Fruit fly (Drosophila melanogaster) whole organism, embryonic: ENCODE results near the gene CG13613.

ENCODE experiments used
- Atf3 ChIP-seq: fragments of 200-800 bp; sonication (Bioruptor generic); optimal IDR thresholded peaks from 3 replicates; lab custom pipeline; 2016; ENCODE audit warnings: missing biosample characterization, missing genetic modification characterization
- BEAF-32 ChIP-seq: fragments of 200-800 bp; sonication (Bioruptor generic); optimal IDR thresholded peaks from 3 replicates; lab custom pipeline; 2017; ENCODE audit warnings: missing biosample characterization, missing genetic modification characterization, mild to moderate bottlenecking, moderate library complexity, missing genetic modification reagents
- Bdp1 ChIP-seq: fragments of 200-800 bp; sonication (Bioruptor generic); optimal IDR thresholded peaks from 3 replicates; lab custom pipeline; 2016; ENCODE audit warnings: missing biosample characterization, missing genetic modification characterization
- Bteb2 ChIP-seq: fragments of 200-800 bp; sonication (Bioruptor generic); optimal IDR thresholded peaks from 2 replicates; lab custom pipeline; 2016; ENCODE audit warnings: missing biosample characterization, missing genetic modification characterization
- CG10274 ChIP-seq: fragments of 200-800 bp; sonication (Bioruptor generic); optimal IDR thresholded peaks from 3 replicates; lab custom pipeline; 2017; ENCODE audit warnings: missing biosample characterization, mild to moderate bottlenecking, missing genetic modification characterization
- CG10565 ChIP-seq: fragments of 200-800 bp; sonication (Bioruptor generic); optimal IDR thresholded peaks from 3 replicates; lab custom pipeline; 2016; ENCODE audit warnings: missing biosample characterization, mild to moderate bottlenecking, missing genetic modification characterization
- CG12391 ChIP-seq: fragments of 200-800 bp; sonication (Bioruptor generic); optimal IDR thresholded peaks from 3 replicates; lab custom pipeline; 2018; ENCODE audit warnings: missing biosample characterization, mild to moderate bottlenecking, missing genetic modification characterization, moderate library complexity
- CG12659 ChIP-seq: fragments of 200-800 bp; sonication (Bioruptor generic); optimal IDR thresholded peaks from 3 replicates; lab custom pipeline; 2017; ENCODE audit warnings: mild to moderate bottlenecking, missing biosample characterization, missing genetic modification reagents, missing genetic modification characterization
- CG13624 ChIP-seq: fragments of 200-800 bp; sonication (Bioruptor generic); optimal IDR thresholded peaks from 2 replicates; lab custom pipeline; 2016; ENCODE audit warnings: missing biosample characterization, missing genetic modification characterization
- CG16779 ChIP-seq: fragments of 200-800 bp; sonication (Bioruptor generic); IDR thresholded peaks from 2 replicates; pipeline ENCODE4 v1.3.6; 2022; ENCODE audit warnings: missing biosample characterization, missing genetic modification characterization
- CG1832 ChIP-seq: fragments of 200-800 bp; sonication (Bioruptor generic); optimal IDR thresholded peaks from 2 replicates; lab custom pipeline; 2017; ENCODE audit warnings: missing biosample characterization, mild to moderate bottlenecking, missing genetic modification characterization, inconsistent platforms
- CG18764 ChIP-seq: fragments of 200-800 bp; sonication (Bioruptor generic); optimal IDR thresholded peaks from 3 replicates; lab custom pipeline; 2016; ENCODE audit warnings: missing biosample characterization, missing genetic modification characterization
- CG30020 ChIP-seq: fragments of 200-800 bp; optimal IDR thresholded peaks from 2 replicates; lab custom pipeline; 2019; ENCODE audit warnings: missing biosample characterization, mild to moderate bottlenecking, missing genetic modification characterization, moderate library complexity
- CG7786 ChIP-seq: fragments of 200-800 bp; sonication (Bioruptor generic); optimal IDR thresholded peaks from 2 replicates; lab custom pipeline; 2016; ENCODE audit warnings: missing biosample characterization, missing genetic modification characterization
- CoRest ChIP-seq: fragments of 200-800 bp; sonication (Bioruptor generic); optimal IDR thresholded peaks from 3 replicates; lab custom pipeline; 2018; ENCODE audit warnings: missing biosample characterization, mild to moderate bottlenecking, missing genetic modification characterization, moderate library complexity
- Dfd ChIP-seq, 2 experiments: fragments of >200 bp; optimal IDR thresholded peaks; 2 replicates each; lab custom pipeline; 2017; ENCODE audit warnings: missing biosample characterization in 2 of 2, missing genetic modification characterization in 2 of 2
- Dip2 ChIP-seq: fragments of 200-800 bp; sonication (Bioruptor generic); IDR thresholded peaks from 2 replicates; pipeline ENCODE4 v1.3.6; 2022; ENCODE audit warnings: missing biosample characterization, missing genetic modification characterization
- Eip74EF ChIP-seq, 2 experiments: fragments of 200-800 bp in 1 of 2; fragments of >200 bp in 1 of 2; sonication (Bioruptor generic) in 1 of 2; optimal IDR thresholded peaks; 2 replicates each; lab custom pipeline; 2017 to 2019; ENCODE audit warnings: missing biosample characterization in 2 of 2, missing genetic modification characterization in 2 of 2, mild to moderate bottlenecking in 1 of 2, moderate library complexity in 1 of 2
- Ets97D ChIP-seq: fragments of 200-800 bp; sonication (Bioruptor generic); optimal IDR thresholded peaks from 3 replicates; lab custom pipeline; 2016; ENCODE audit warnings: missing biosample characterization, missing genetic modification characterization
- HLH54F ChIP-seq: fragments of 200-800 bp; sonication (Bioruptor generic); optimal IDR thresholded peaks from 3 replicates; lab custom pipeline; 2016; ENCODE audit warnings: missing biosample characterization, missing genetic modification characterization
- Hey ChIP-seq: fragments of 200-800 bp; sonication (Bioruptor generic); optimal IDR thresholded peaks from 3 replicates; lab custom pipeline; 2018; ENCODE audit warnings: missing biosample characterization, mild to moderate bottlenecking, missing genetic modification characterization
- Jarid2 ChIP-seq: fragments of 200-800 bp; sonication (Bioruptor generic); optimal IDR thresholded peaks from 3 replicates; lab custom pipeline; 2017; ENCODE audit warnings: mild to moderate bottlenecking, missing biosample characterization, missing genetic modification reagents, missing genetic modification characterization
- MESR4 ChIP-seq: fragments of 200-800 bp; sonication (Bioruptor generic); optimal IDR thresholded peaks from 2 replicates; lab custom pipeline; 2018; ENCODE audit warnings: missing biosample characterization, mild to moderate bottlenecking, missing genetic modification characterization, moderate library complexity
- Optix ChIP-seq: fragments of 200-800 bp; sonication (Bioruptor generic); IDR thresholded peaks from 3 replicates; pipeline ENCODE4 v1.3.6; 2022; ENCODE audit warnings: missing biosample characterization, missing genetic modification characterization
- aop ChIP-seq: fragments of 200-800 bp; sonication (Bioruptor generic); IDR thresholded peaks from 2 replicates; pipeline ENCODE4 v1.3.6; 2022; ENCODE audit warnings: missing biosample characterization, missing genetic modification characterization
- ara ChIP-seq: fragments of 200-800 bp; sonication (Bioruptor generic); IDR thresholded peaks from 2 replicates; pipeline ENCODE4 v1.3.6; 2022; ENCODE audit warnings: missing biosample characterization, missing genetic modification characterization
- ato ChIP-seq: fragments of 200-800 bp; sonication (Bioruptor generic); IDR thresholded peaks from 2 replicates; pipeline ENCODE4 v1.3.6; 2022; ENCODE audit warnings: missing biosample characterization, missing genetic modification characterization; ENCODE audit not compliant: partially characterized antibody
- bbx ChIP-seq: fragments of 200-800 bp; sonication (Bioruptor generic); IDR thresholded peaks from 2 replicates; pipeline ENCODE4 v1.3.6; 2022; ENCODE audit warnings: missing biosample characterization, missing genetic modification characterization; ENCODE audit not compliant: partially characterized antibody
- crp ChIP-seq, 2 experiments: fragments of 200-800 bp; sonication (Bioruptor generic); optimal IDR thresholded peaks; 2 replicates in 1 of 2; 3 replicates in 1 of 2; lab custom pipeline; 2017; ENCODE audit warnings: missing biosample characterization in 2 of 2, missing genetic modification characterization in 2 of 2, mild to moderate bottlenecking in 1 of 2, moderate library complexity in 1 of 2
- emc ChIP-seq: fragments of 200-800 bp; sonication (Bioruptor generic); optimal IDR thresholded peaks from 2 replicates; lab custom pipeline; 2016; ENCODE audit warnings: missing biosample characterization, missing genetic modification characterization
- exex ChIP-seq: fragments of 200-800 bp; sonication (Bioruptor generic); optimal IDR thresholded peaks from 4 replicates; lab custom pipeline; 2018; ENCODE audit warnings: missing biosample characterization, mild to moderate bottlenecking, missing genetic modification characterization, moderate library complexity
- fd102C ChIP-seq: fragments of 200-800 bp; sonication (Bioruptor generic); optimal IDR thresholded peaks from 2 replicates; lab custom pipeline; 2018; ENCODE audit warnings: missing biosample characterization, mild to moderate bottlenecking, missing genetic modification characterization, moderate library complexity
- gfzf ChIP-seq: fragments of 200-800 bp; sonication (Bioruptor generic); optimal IDR thresholded peaks from 2 replicates; lab custom pipeline; 2016; ENCODE audit warnings: missing biosample characterization, mild to moderate bottlenecking, missing genetic modification characterization, moderate library complexity
- grau ChIP-seq: fragments of 200-800 bp; optimal IDR thresholded peaks from 3 replicates; lab custom pipeline; 2019; ENCODE audit warnings: missing biosample characterization, mild to moderate bottlenecking, missing genetic modification characterization, moderate library complexity
- hb ChIP-seq: fragments of 200-800 bp; sonication (Bioruptor generic); IDR thresholded peaks from 3 replicates; pipeline ENCODE4 v1.3.6; 2022; ENCODE audit warnings: missing biosample characterization, missing genetic modification characterization; ENCODE audit not compliant: partially characterized antibody
- lov ChIP-seq, 2 experiments: fragments of 200-800 bp in 1 of 2; fragments of >200 bp in 1 of 2; sonication (Bioruptor generic) in 1 of 2; IDR thresholded peaks in 1 of 2; optimal IDR thresholded peaks in 1 of 2; 2 replicates in 1 of 2; 3 replicates in 1 of 2; pipeline versions ENCODE4 v1.3.6 to Lab custom; 2017 to 2022; ENCODE audit warnings: missing biosample characterization in 1 of 2, missing genetic modification characterization in 1 of 2
- mam ChIP-seq: fragments of 200-800 bp; sonication (Bioruptor generic); optimal IDR thresholded peaks from 3 replicates; lab custom pipeline; 2016; ENCODE audit warnings: missing biosample characterization, missing genetic modification characterization
- mirr ChIP-seq: fragments of 200-800 bp; sonication (Bioruptor generic); optimal IDR thresholded peaks from 3 replicates; lab custom pipeline; 2018; ENCODE audit warnings: missing biosample characterization, mild to moderate bottlenecking, missing genetic modification characterization
- otp ChIP-seq: fragments of 200-800 bp; sonication (Bioruptor generic); IDR thresholded peaks from 3 replicates; pipeline ENCODE4, ENCODE4 v1.3.6; 2022; ENCODE audit warnings: missing biosample characterization, missing genetic modification characterization
- pnt ChIP-seq: fragments of 200-800 bp; sonication (Bioruptor generic); optimal IDR thresholded peaks from 3 replicates; lab custom pipeline; 2016; ENCODE audit warnings: missing biosample characterization, missing genetic modification characterization
- seq ChIP-seq: fragments of 200-800 bp; sonication (Bioruptor generic); IDR thresholded peaks from 2 replicates; pipeline ENCODE4 v1.3.6; 2022; ENCODE audit warnings: missing biosample characterization, missing genetic modification characterization
- slou ChIP-seq: fragments of 200-800 bp; sonication (Bioruptor generic); optimal IDR thresholded peaks from 3 replicates; lab custom pipeline; 2016; ENCODE audit warnings: missing biosample characterization, missing genetic modification characterization
- tap ChIP-seq: fragments of 200-800 bp; optimal IDR thresholded peaks from 3 replicates; lab custom pipeline; 2019; ENCODE audit warnings: missing biosample characterization, mild to moderate bottlenecking, missing genetic modification characterization, moderate library complexity
- toy ChIP-seq: fragments of 200-800 bp; sonication (Bioruptor generic); IDR thresholded peaks from 2 replicates; pipeline ENCODE4 v1.3.6; 2022; ENCODE audit warnings: missing biosample characterization, missing genetic modification characterization
- trem ChIP-seq: fragments of 200-800 bp; optimal IDR thresholded peaks from 3 replicates; lab custom pipeline; 2019; ENCODE audit warnings: missing biosample characterization, mild to moderate bottlenecking, missing genetic modification characterization, moderate library complexity

Gene CG13613

dm6 chr3R:24348420-24349190 is 16.7 kb upstream of the CG13613 start, which contains the start of the genes CG5746 and CG6454 (continued):
- TF ChIP-seq CG10565 (GFP tag; lab: Kevin White, UChicago), result no peak
- TF ChIP-seq slou, result no peak
- TF ChIP-seq HLH54F (GFP tag; lab: Kevin White, UChicago), result peak; percentile 72
- TF ChIP-seq Bteb2 (GFP tag; lab: Kevin White, UChicago), result no peak
- peak; percentile 69 for TF ChIP-seq CG30020 (tag; lab: Kevin White, UChicago)
- no peak for TF ChIP-seq lov (optimal IDR thresholded peaks at IDR 0.05; lab: Kevin White, UChicago)
- TF ChIP-seq lov (GFP tag; IDR thresholded peaks at IDR 0.05; lab: Robert Waterston, UW), result no peak
- TF ChIP-seq toy (GFP tag; lab: Robert Waterston, UW), result no peak
- TF ChIP-seq CG12659 (GFP tag; lab: Kevin White, UChicago), result peak; percentile 83
- peak; percentile 53 for TF ChIP-seq CG13624 (GFP tag; lab: Kevin White, UChicago)
- no peak for TF ChIP-seq Dfd (GFP tag; optimal IDR thresholded peaks at IDR 0.05; lab: Kevin White, UChicago)

dm6 chr3R:24353448-24353847 is 11.9 kb upstream of the CG13613 start:
- TF ChIP-seq exex (tag; lab: Kevin White, UChicago) (peak; percentile 78), mirr (GFP tag; lab: Kevin White, UChicago) (peak; percentile 79), CG16779 (GFP tag; lab: Robert Waterston, UW) (no peak)

dm6 chr3R:24357698-24358097 is 7.7 kb upstream of the CG13613 start, which contains the start of gene Golgin84:
Gene Golgin84 (minus strand): TSS chr3R:24357938.
- peak; percentile 71 for TF ChIP-seq gfzf
- TF ChIP-seq fd102C (GFP tag; lab: Kevin White, UChicago), result no peak
- no peak for TF ChIP-seq seq (GFP tag; lab: Robert Waterston, UW)
- no peak for TF ChIP-seq CG18764 (GFP tag; lab: Kevin White, UChicago)
- no peak for TF ChIP-seq CG1832 (GFP tag; lab: Kevin White, UChicago)
- TF ChIP-seq Jarid2 (GFP tag; lab: Kevin White, UChicago), result no peak
- no peak for TF ChIP-seq emc (GFP tag; lab: Kevin White, UChicago)
- TF ChIP-seq otp (GFP tag; lab: Robert Waterston, UW), result no peak
- no peak for TF ChIP-seq hb (GFP tag; lab: Robert Waterston, UW)
- TF ChIP-seq CG10274 (GFP tag; lab: Kevin White, UChicago), result no peak
- TF ChIP-seq Bdp1 (GFP tag; lab: Kevin White, UChicago), result no peak
- no peak for TF ChIP-seq grau (tag; lab: Kevin White, UChicago)
- TF ChIP-seq Dip2 (GFP tag; lab: Robert Waterston, UW), result no peak
- TF ChIP-seq toy (GFP tag; lab: Robert Waterston, UW), result no peak
- TF ChIP-seq Ets97D (GFP tag; lab: Kevin White, UChicago), result peak; percentile 16
- TF ChIP-seq MESR4 (GFP tag; lab: Kevin White, UChicago), result peak; percentile 59
- TF ChIP-seq Hey (tag; lab: Kevin White, UChicago), result no peak
- TF ChIP-seq bbx, result no peak
- peak; percentile 16 for TF ChIP-seq BEAF-32
- no peak for TF ChIP-seq Eip74EF (GFP tag; optimal IDR thresholded peaks at IDR 0.05; lab: Kevin White, UChicago)
- no peak for TF ChIP-seq tap
- TF ChIP-seq Atf3 (GFP tag; lab: Kevin White, UChicago), result no peak
- no peak for TF ChIP-seq crp (GFP tag; optimal IDR thresholded peaks at IDR 0.05; lab: Kevin White, UChicago)
- TF ChIP-seq trem (tag; lab: Kevin White, UChicago), result peak; percentile 10
- peak; percentile 22; the same call in 1 of the 2 replicates for TF ChIP-seq ato
- TF ChIP-seq pnt (GFP tag; lab: Kevin White, UChicago), result no peak
- TF ChIP-seq CG7786 (GFP tag; lab: Kevin White, UChicago), result no peak
- TF ChIP-seq CG12391, result no peak
- no peak for TF ChIP-seq Optix (GFP tag; lab: Robert Waterston, UW)
- no peak for TF ChIP-seq aop
- TF ChIP-seq mam, result no peak
- TF ChIP-seq CoRest (tag; lab: Kevin White, UChicago), result no peak
- no peak for TF ChIP-seq ara (GFP tag; lab: Robert Waterston, UW)
